Worm (Caenorhabditis elegans) whole organism, late embryonic: ENCODE measurements around the gene F07G6.5.

Source experiments
- C08G9.2 ChIP-seq: sonication (generic microtip); optimal IDR thresholded peaks from 2 replicates; lab custom pipeline; 2016; ENCODE audit warnings: mild to moderate bottlenecking, missing genetic modification characterization, moderate library complexity, missing compliant biosample characterization
- C38D4.7 ChIP-seq: fragments of 200-800 bp; sonication (Bioruptor generic); optimal IDR thresholded peaks from 2 replicates; lab custom pipeline; 2018; ENCODE audit warnings: mild to moderate bottlenecking, missing genetic modification characterization, moderate library complexity, missing compliant biosample characterization
- K02D7.2 ChIP-seq: sonication (generic microtip); optimal IDR thresholded peaks from 2 replicates; lab custom pipeline; 2017; ENCODE audit warnings: mild to moderate bottlenecking, missing genetic modification characterization, missing compliant biosample characterization
- K09A11.1 ChIP-seq: sonication (generic microtip); optimal IDR thresholded peaks from 2 replicates; lab custom pipeline; 2017; ENCODE audit warnings: antibody characterized with exemption, mild to moderate bottlenecking, missing genetic modification characterization, missing compliant biosample characterization; ENCODE audit not compliant: insufficient read depth
- T23F11.4 ChIP-seq: fragments of 200-800 bp; sonication (Bioruptor generic); optimal IDR thresholded peaks from 2 replicates; lab custom pipeline; 2018; ENCODE audit warnings: mild to moderate bottlenecking, missing genetic modification characterization, missing compliant biosample characterization
- ceh-14 ChIP-seq: sonication (generic microtip); optimal IDR thresholded peaks from 2 replicates; lab custom pipeline; 2016; ENCODE audit warnings: missing genotype, missing genetic modification characterization, missing compliant biosample characterization
- ceh-19 ChIP-seq: fragments of 200-800 bp; sonication (Bioruptor generic); optimal IDR thresholded peaks from 2 replicates; lab custom pipeline; 2018; ENCODE audit warnings: mild to moderate bottlenecking, missing genetic modification characterization, missing compliant biosample characterization
- ceh-2 ChIP-seq: sonication (generic microtip); optimal IDR thresholded peaks from 2 replicates; lab custom pipeline; 2016; ENCODE audit warnings: missing genotype, missing genetic modification characterization, missing compliant biosample characterization
- ceh-22 ChIP-seq: sonication (generic microtip); optimal IDR thresholded peaks from 2 replicates; lab custom pipeline; 2017; ENCODE audit warnings: missing biosample characterization, missing genetic modification characterization
- ceh-24 ChIP-seq: sonication (generic microtip); optimal IDR thresholded peaks from 2 replicates; lab custom pipeline; 2016; ENCODE audit warnings: mild to moderate bottlenecking, missing genetic modification characterization, missing compliant biosample characterization
- ceh-30 ChIP-seq: fragments of 150-350 bp; optimal IDR thresholded peaks from 2 replicates; lab custom pipeline; 2014; ENCODE audit warnings: missing biosample characterization, missing genetic modification characterization
- ceh-31 ChIP-seq: sonication (generic microtip); optimal IDR thresholded peaks from 2 replicates; lab custom pipeline; 2016; ENCODE audit warnings: missing genetic modification characterization, missing compliant biosample characterization
- ceh-45 ChIP-seq: fragments of 200-800 bp; sonication (Bioruptor generic); IDR thresholded peaks from 2 replicates; pipeline ENCODE4 v1.3.6; 2022; ENCODE audit warnings: missing genetic modification reagents, missing genetic modification characterization, missing compliant biosample characterization
- ceh-6 ChIP-seq: fragments of 200-800 bp; sonication (Bioruptor generic); optimal IDR thresholded peaks from 2 replicates; lab custom pipeline; 2018; ENCODE audit warnings: mild to moderate bottlenecking, missing genetic modification characterization, missing compliant biosample characterization
- dmd-4 ChIP-seq: sonication (generic microtip); optimal IDR thresholded peaks from 2 replicates; lab custom pipeline; 2016; ENCODE audit warnings: borderline replicate concordance, missing genetic modification characterization, missing compliant biosample characterization
- ets-4 ChIP-seq: sonication (generic microtip); optimal IDR thresholded peaks from 2 replicates; lab custom pipeline; 2016; ENCODE audit warnings: missing genetic modification characterization, missing compliant biosample characterization
- fkh-10 ChIP-seq: fragments of 150-350 bp; optimal IDR thresholded peaks from 2 replicates; lab custom pipeline; 2014; ENCODE audit warnings: missing biosample characterization, missing genetic modification reagents, missing genetic modification characterization
- gmeb-2 ChIP-seq: sonication (generic microtip); optimal IDR thresholded peaks from 2 replicates; lab custom pipeline; 2016; ENCODE audit warnings: missing genetic modification characterization, inconsistent platforms, missing compliant biosample characterization
- hlh-15 ChIP-seq: sonication (generic microtip); optimal IDR thresholded peaks from 2 replicates; lab custom pipeline; 2016; ENCODE audit warnings: missing genetic modification characterization, missing compliant biosample characterization
- hlh-30 ChIP-seq: sonication (generic microtip); optimal IDR thresholded peaks from 2 replicates; lab custom pipeline; 2017; ENCODE audit warnings: antibody characterized with exemption, missing genetic modification characterization, missing compliant biosample characterization; ENCODE audit not compliant: insufficient read depth
- hlh-6 ChIP-seq: sonication (generic microtip); optimal IDR thresholded peaks from 2 replicates; lab custom pipeline; 2016; ENCODE audit warnings: missing genotype, missing genetic modification characterization, missing compliant biosample characterization
- lim-6 ChIP-seq: sonication (generic microtip); optimal IDR thresholded peaks from 2 replicates; lab custom pipeline; 2016; ENCODE audit warnings: missing genetic modification characterization, missing compliant biosample characterization
- mec-3 ChIP-seq: sonication (generic microtip); optimal IDR thresholded peaks from 2 replicates; lab custom pipeline; 2016; ENCODE audit warnings: borderline replicate concordance, missing genetic modification characterization, missing compliant biosample characterization
- nfya-1 ChIP-seq: sonication (generic microtip); optimal IDR thresholded peaks from 2 replicates; lab custom pipeline; 2017; ENCODE audit warnings: missing genetic modification characterization, mild to moderate bottlenecking, missing compliant biosample characterization, antibody characterized with exemption, moderate library complexity
- nhr-11 ChIP-seq: fragments of 150-350 bp; optimal IDR thresholded peaks from 2 replicates; lab custom pipeline; 2014; ENCODE audit warnings: missing biosample characterization, missing genetic modification characterization
- npax-4 ChIP-seq: sonication (generic microtip); optimal IDR thresholded peaks from 2 replicates; lab custom pipeline; 2016; ENCODE audit warnings: missing genetic modification characterization, missing compliant biosample characterization
- odd-2 ChIP-seq: sonication (generic microtip); optimal IDR thresholded peaks from 2 replicates; lab custom pipeline; 2017; ENCODE audit warnings: antibody characterized with exemption, mild to moderate bottlenecking, missing genetic modification characterization, missing compliant biosample characterization
- pat-9 ChIP-seq: fragments of 200-800 bp; sonication (Bioruptor generic); optimal IDR thresholded peaks from 2 replicates; lab custom pipeline; 2018; ENCODE audit warnings: mild to moderate bottlenecking, missing genetic modification characterization, moderate library complexity, missing compliant biosample characterization
- pax-1 ChIP-seq: fragments of 150-350 bp; optimal IDR thresholded peaks from 2 replicates; lab custom pipeline; 2014; ENCODE audit warnings: missing biosample characterization, missing genetic modification characterization
- pha-2 ChIP-seq: sonication (generic microtip); optimal IDR thresholded peaks from 2 replicates; lab custom pipeline; 2017; ENCODE audit warnings: mild to moderate bottlenecking, missing genetic modification characterization, missing compliant biosample characterization
- pqm-1 ChIP-seq: sonication (generic microtip); optimal IDR thresholded peaks from 2 replicates; lab custom pipeline; 2016; ENCODE audit warnings: missing genetic modification characterization, missing compliant biosample characterization
- pros-1 ChIP-seq: fragments of 150-350 bp; optimal IDR thresholded peaks from 2 replicates; lab custom pipeline; 2014; ENCODE audit warnings: missing biosample characterization, missing genetic modification reagents, missing genetic modification characterization
- rnt-1 ChIP-seq: sonication (generic microtip); optimal IDR thresholded peaks from 2 replicates; lab custom pipeline; 2016; ENCODE audit warnings: missing genetic modification characterization, missing compliant biosample characterization
- sdc-2 ChIP-seq: sonication (generic microtip); optimal IDR thresholded peaks from 2 replicates; lab custom pipeline; 2016; ENCODE audit warnings: missing genotype, missing genetic modification characterization, missing compliant biosample characterization
- sox-4 ChIP-seq: sonication (generic microtip); optimal IDR thresholded peaks from 2 replicates; lab custom pipeline; 2017; ENCODE audit warnings: mild to moderate bottlenecking, missing genetic modification characterization, inconsistent platforms, missing compliant biosample characterization
- syd-9 ChIP-seq: sonication (generic microtip); optimal IDR thresholded peaks from 2 replicates; lab custom pipeline; 2016; ENCODE audit warnings: mild to moderate bottlenecking, missing genetic modification characterization, moderate library complexity, missing compliant biosample characterization
- tbx-7 ChIP-seq: sonication (generic microtip); optimal IDR thresholded peaks from 2 replicates; lab custom pipeline; 2016; ENCODE audit warnings: missing genotype, missing genetic modification characterization, missing compliant biosample characterization
- ttx-3 ChIP-seq: sonication (generic microtip); optimal IDR thresholded peaks from 2 replicates; lab custom pipeline; 2016; ENCODE audit warnings: missing genetic modification reagents, missing genetic modification characterization, missing compliant biosample characterization
- unc-3 ChIP-seq, 2 experiments: fragments of 200-800 bp in 1 of 2; sonication (Bioruptor generic) in 1 of 2; sonication (generic microtip) in 1 of 2; conservative IDR thresholded peaks in 1 of 2; optimal IDR thresholded peaks in 1 of 2; 2 replicates each; pipeline versions ENCODE4 v1.3.6 to Lab custom; 2016 to 2022; ENCODE audit warnings: missing compliant biosample characterization in 2 of 2, missing genetic modification characterization in 2 of 2, missing genetic modification reagents in 1 of 2
- unc-42 ChIP-seq: sonication (generic microtip); optimal IDR thresholded peaks from 2 replicates; lab custom pipeline; 2016; ENCODE audit warnings: missing genotype, missing genetic modification characterization, missing compliant biosample characterization
- unc-55 ChIP-seq: sonication (generic microtip); optimal IDR thresholded peaks from 2 replicates; lab custom pipeline; 2017; ENCODE audit warnings: missing biosample characterization, missing genetic modification reagents, missing genetic modification characterization
- unc-86 ChIP-seq: sonication (generic microtip); optimal IDR thresholded peaks from 2 replicates; lab custom pipeline; 2016; ENCODE audit warnings: missing genetic modification characterization, missing compliant biosample characterization

Gene F07G6.5

ce11 chrX:1727056-1727455 is 20.6 kb upstream of the F07G6.5 start, which contains the start of gene F07G6.2:
Gene F07G6.2 (plus strand): TSS chrX:1727356.
- TF ChIP-seq unc-55 (GFP tag; lab: Kevin White, UChicago) (no peak), ceh-6 (GFP tag; lab: Kevin White, UChicago) (no peak), ceh-31 (tag; lab: Kevin White, UChicago) (no peak), nfya-1 (tag; lab: Kevin White, UChicago) (no peak), pat-9 (tag; lab: Kevin White, UChicago) (no peak), ceh-2 (tag; lab: Kevin White, UChicago) (no peak), K09A11.1 (tag; lab: Kevin White, UChicago) (no peak), ets-4 (tag; lab: Kevin White, UChicago) (no peak), dmd-4 (tag; lab: Kevin White, UChicago) (no peak), ceh-24 (tag; lab: Kevin White, UChicago) (no peak)

DNA sequence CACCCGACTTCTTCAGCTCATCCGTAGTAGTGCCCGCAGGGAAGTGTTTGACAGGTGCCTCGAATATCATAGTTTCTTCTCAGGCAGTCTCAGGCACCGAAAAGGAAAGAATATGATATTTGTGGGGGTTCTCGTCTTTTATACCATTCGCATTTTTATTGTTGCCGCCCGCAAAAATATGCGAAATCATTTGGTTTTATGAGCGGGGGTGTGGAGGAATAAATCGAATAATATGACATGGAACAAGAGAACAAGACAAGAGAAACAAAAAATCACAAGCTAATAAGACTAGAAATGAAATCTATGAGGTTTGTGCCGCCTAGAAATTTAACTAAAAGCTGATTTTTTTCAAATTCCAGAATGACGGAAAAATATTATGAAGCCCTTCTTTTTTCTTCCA is 13.9 kb upstream of the F07G6.5 start, which contains the start of gene F07G6.8:
Gene F07G6.8 (minus strand): TSS at position 101 of the 400 bp plus-strand sequence.
- TF ChIP-seq sdc-2 (tag; lab: Kevin White, UChicago) (no peak), T23F11.4 (GFP tag; lab: Kevin White, UChicago) (no peak), rnt-1 (tag; lab: Kevin White, UChicago) (no peak), pax-1 (tag; lab: Kevin White, UChicago) (no peak), hlh-15 (tag; lab: Kevin White, UChicago) (no peak), hlh-6 (tag; lab: Kevin White, UChicago) (no peak), unc-42 (no peak), fkh-10 (GFP tag; lab: Kevin White, UChicago) (no peak), ceh-24 (tag; lab: Kevin White, UChicago) (no peak), npax-4 (tag; lab: Kevin White, UChicago) (no peak), pat-9 (tag; lab: Kevin White, UChicago) (no peak), tbx-7 (tag; lab: Kevin White, UChicago) (no peak), ttx-3 (no peak), ceh-19 (GFP tag; lab: Kevin White, UChicago) (no peak)

DNA sequence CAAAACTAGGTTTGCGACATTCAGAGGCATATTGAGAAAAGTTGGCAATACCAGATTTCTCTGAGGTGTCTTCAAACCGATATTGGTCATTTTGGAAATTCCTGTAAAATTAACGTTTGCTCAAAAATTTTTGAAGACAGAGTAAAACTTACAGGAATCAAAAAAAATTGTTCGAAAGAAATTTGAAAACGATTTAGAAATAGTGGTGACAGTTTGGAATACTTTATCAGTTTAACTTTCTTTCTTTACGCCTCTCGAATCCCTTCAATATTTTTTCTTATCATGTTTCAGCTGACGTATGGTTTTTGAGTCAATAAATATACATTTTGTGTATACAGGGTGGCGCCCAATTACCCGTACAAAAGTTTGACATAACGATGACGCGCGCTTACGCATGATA is 12.0 kb upstream of the F07G6.5 start, which contains the start of gene fbxa-53:
Gene fbxa-53 (minus strand): TSS at position 101 of the 400 bp plus-strand sequence.
- no peak for TF ChIP-seq unc-86
- TF ChIP-seq fkh-10 (GFP tag; lab: Kevin White, UChicago) = no peak
- TF ChIP-seq, all 69 proteins: peak for 0

DNA sequence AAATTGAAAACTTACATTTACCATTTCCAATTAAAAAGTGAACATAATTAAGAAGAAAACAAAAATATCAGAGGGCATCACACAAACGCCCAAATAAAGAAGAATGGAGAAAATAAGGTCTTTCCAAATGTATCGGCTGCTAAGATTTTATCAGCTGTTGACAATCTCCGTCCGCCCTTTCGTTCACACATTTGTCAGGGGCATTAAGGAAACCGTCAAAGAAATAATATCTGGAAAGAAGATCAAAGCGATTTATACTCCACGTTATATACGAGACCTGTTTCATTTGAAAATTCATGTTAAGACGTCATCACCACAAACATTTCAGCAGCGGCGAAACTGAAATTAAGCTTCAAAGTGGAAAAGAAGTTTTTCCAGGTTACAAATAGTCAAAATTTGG is 6.1 kb upstream of the F07G6.5 start, which contains the start of gene fbxa-52:
Gene fbxa-52 (minus strand): TSS at position 101 of the 400 bp plus-strand sequence.
- TF ChIP-seq ceh-45 (GFP tag; lab: Robert Waterston, UW) (no peak), pax-1 (tag; lab: Kevin White, UChicago) (no peak), hlh-6 (tag; lab: Kevin White, UChicago) (no peak), ceh-24 (tag; lab: Kevin White, UChicago) (no peak), mec-3 (tag; lab: Kevin White, UChicago) (no peak), ceh-22 (tag; lab: Kevin White, UChicago) (no peak), rnt-1 (tag; lab: Kevin White, UChicago) (no peak), nhr-11 (tag; lab: Kevin White, UChicago) (no peak), ceh-31 (tag; lab: Kevin White, UChicago) (no peak), hlh-15 (tag; lab: Kevin White, UChicago) (no peak), C38D4.7 (GFP tag; lab: Kevin White, UChicago) (no peak), pha-2 (tag; lab: Kevin White, UChicago) (no peak)

DNA sequence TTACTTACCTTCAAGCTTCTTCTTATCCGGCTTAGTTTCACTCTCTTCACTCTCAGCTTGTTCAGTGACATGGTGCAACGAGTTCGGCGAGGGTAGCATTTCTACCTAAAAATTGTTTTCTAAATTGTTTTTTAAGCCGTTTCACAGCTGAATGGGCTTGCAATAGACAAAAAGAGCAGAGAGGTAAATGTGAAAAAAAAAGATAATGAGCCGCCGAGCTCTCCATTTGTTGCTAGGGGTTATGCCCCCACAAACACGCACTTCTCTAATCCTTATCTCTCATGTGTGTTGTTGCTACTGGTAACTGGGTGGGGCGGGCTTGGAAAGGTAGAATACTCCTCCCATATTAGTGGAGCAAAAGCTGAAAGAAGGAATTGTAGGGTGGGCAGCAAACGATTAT is 2.6 kb downstream of the F07G6.5 start, which contains the start of gene C36C9.5:
Gene C36C9.5 (minus strand): TSS at position 101 of the 400 bp plus-strand sequence.
- TF ChIP-seq lim-6 (tag; lab: Kevin White, UChicago) (no peak), pros-1 (tag; lab: Kevin White, UChicago) (no peak), C08G9.2 (no peak), gmeb-2 (tag; lab: Kevin White, UChicago) (no peak), odd-2 (no peak), ceh-6 (GFP tag; lab: Kevin White, UChicago) (no peak), unc-3 (GFP tag; conservative IDR thresholded peaks at IDR 0.05; lab: Robert Waterston, UW) (no peak), unc-3 (tag; optimal IDR thresholded peaks at IDR 0.05; lab: Kevin White, UChicago) (no peak), K02D7.2 (tag; lab: Kevin White, UChicago) (no peak), rnt-1 (tag; lab: Kevin White, UChicago) (no peak), pqm-1 (tag; lab: Kevin White, UChicago) (no peak), dmd-4 (tag; lab: Kevin White, UChicago) (no peak), ceh-30 (tag; lab: Kevin White, UChicago) (no peak), syd-9 (no peak), ceh-14 (tag; lab: Kevin White, UChicago) (no peak), sox-4 (tag; lab: Kevin White, UChicago) (no peak), hlh-30 (tag; lab: Kevin White, UChicago) (no peak)
